Worm (Caenorhabditis elegans): Measurements from ENCODE around the gene srj-23.

DNA sequence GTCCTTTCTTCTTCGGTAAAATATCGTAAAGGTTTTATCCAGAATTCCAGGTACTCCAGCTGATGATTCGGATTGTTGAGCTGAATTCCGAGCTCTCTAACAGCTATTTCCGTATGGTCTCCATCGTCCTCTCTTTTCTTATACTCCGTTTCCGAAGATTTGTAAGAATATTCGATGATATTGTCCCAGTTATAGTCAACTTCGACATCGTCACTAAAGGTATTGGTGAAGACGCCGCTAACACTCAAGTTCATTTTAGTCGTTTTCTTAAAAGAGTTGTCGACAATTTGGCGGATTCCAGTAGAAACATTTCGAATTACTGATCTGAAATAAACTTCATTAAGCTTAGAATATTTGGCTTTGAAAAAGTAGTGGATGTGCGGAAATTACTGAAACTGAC, 16.3 kb upstream of the srj-23 start:
- no peak for TF ChIP-seq unc-62 (GFP tag; optimal IDR thresholded peaks at IDR 0.05)
- no peak for TF ChIP-seq egl-27 (tag; optimal IDR thresholded peaks at IDR 0.05)
- no peak for TF ChIP-seq nhr-77 (tag; optimal IDR thresholded peaks at IDR 0.05)
- TF ChIP-seq ceh-16 (tag; optimal IDR thresholded peaks at IDR 0.05), result no peak
- TF ChIP-seq nhr-76 (tag; optimal IDR thresholded peaks at IDR 0.05), result no peak
- no peak for TF ChIP-seq lin-15B (tag; optimal IDR thresholded peaks at IDR 0.05)
- TF ChIP-seq fkh-10 (GFP tag; optimal IDR thresholded peaks at IDR 0.05), result no peak
- TF ChIP-seq ama-1 (optimal IDR thresholded peaks at IDR 0.05), result no peak
- no peak for TF ChIP-seq lin-39 (tag; optimal IDR thresholded peaks at IDR 0.05)
- no peak for TF ChIP-seq ztf-4 (tag; optimal IDR thresholded peaks at IDR 0.05)

Data from whole organism, L3 larva.